Worm (Caenorhabditis elegans) whole organism, late embryonic: ENCODE results near the gene clc-1.

Source experiments
- F13H6.1 ChIP-seq: sonication (generic microtip); optimal IDR thresholded peaks from 2 replicates; lab custom pipeline; 2016; ENCODE audit warnings: missing genetic modification characterization, missing compliant biosample characterization
- hlh-8 ChIP-seq: sonication (generic microtip); optimal IDR thresholded peaks from 2 replicates; lab custom pipeline; 2016; ENCODE audit warnings: missing genotype, missing genetic modification characterization, missing compliant biosample characterization

DNA sequence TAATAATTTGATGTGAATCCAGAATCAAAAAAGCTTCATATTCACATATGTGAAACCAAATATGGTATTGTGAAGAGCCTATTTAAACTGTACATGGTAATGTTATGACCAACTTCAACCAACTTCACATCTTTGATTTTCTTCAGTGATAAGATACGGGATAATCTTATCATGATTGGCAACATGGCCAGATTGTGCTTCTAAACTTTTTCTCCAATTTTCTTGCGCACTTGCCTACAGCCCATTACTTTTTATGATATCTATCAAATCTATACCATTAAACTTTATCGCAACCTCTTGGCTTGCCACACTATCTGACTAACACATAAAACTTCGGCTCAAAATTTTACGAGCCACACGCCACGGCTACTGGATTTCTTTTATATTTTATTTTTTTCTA lies 14.8 kb upstream of the clc-1 start:
- TF ChIP-seq hlh-8 (tag; lab: Kevin White, UChicago) = no peak
- TF ChIP-seq F13H6.1 (tag; lab: Kevin White, UChicago) = no peak
